Worm (Caenorhabditis elegans) whole organism, early embryonic: ENCODE results near the gene C29F4.3.

Experiments
- ama-1 ChIP-seq: fragments of 150-350 bp; optimal IDR thresholded peaks from 2 replicates; lab custom pipeline; 2014
- flt-1 ChIP-seq: fragments of 200-800 bp; sonication (Bioruptor generic); IDR thresholded peaks from 2 replicates; pipeline ENCODE4 v1.3.6; 2022; ENCODE audit warnings: missing genetic modification characterization, missing compliant biosample characterization

- no peak for TF ChIP-seq flt-1 (GFP tag; lab: Robert Waterston, UW)
- TF ChIP-seq ama-1 (lab: Kevin White, UChicago), result no peak
Measured at ce11 chrIV:11273151-11273550, 49.4 kb upstream of the C29F4.3 start, which contains the start of gene gtl-2.
